Worm (Caenorhabditis elegans) whole organism, L2 larva: Measurements from ENCODE around the gene npr-38.

Experiments
- C34F6.9 ChIP-seq: fragments of 150-350 bp; optimal IDR thresholded peaks from 2 replicates; lab custom pipeline; 2014; ENCODE audit warnings: missing biosample characterization, missing genetic modification characterization
- F13H6.1 ChIP-seq: sonication (generic microtip); optimal IDR thresholded peaks from 2 replicates; lab custom pipeline; 2016; ENCODE audit warnings: missing genetic modification characterization, missing compliant biosample characterization
- alr-1 ChIP-seq: fragments of 150-350 bp; optimal IDR thresholded peaks from 2 replicates; lab custom pipeline; 2014; ENCODE audit warnings: missing biosample characterization, missing genetic modification characterization
- aly-2 ChIP-seq: fragments of 150-350 bp; optimal IDR thresholded peaks from 2 replicates; lab custom pipeline; 2014; ENCODE audit warnings: missing biosample characterization, missing genetic modification characterization
- blmp-1 ChIP-seq: sonication (generic microtip); optimal IDR thresholded peaks from 2 replicates; lab custom pipeline; 2017; ENCODE audit warnings: missing genetic modification characterization, mild to moderate bottlenecking, missing compliant biosample characterization, antibody characterized with exemption, moderate library complexity; ENCODE audit not compliant: insufficient read depth
- ceh-82 ChIP-seq: fragments of 150-350 bp; optimal IDR thresholded peaks from 2 replicates; lab custom pipeline; 2014; ENCODE audit warnings: missing biosample characterization, missing genetic modification characterization
- crh-2 ChIP-seq: sonication (generic microtip); optimal IDR thresholded peaks from 2 replicates; lab custom pipeline; 2017; ENCODE audit warnings: missing biosample characterization, missing genetic modification characterization
- dmd-4 ChIP-seq: sonication (generic microtip); optimal IDR thresholded peaks from 2 replicates; lab custom pipeline; 2017; ENCODE audit warnings: missing biosample characterization, missing genetic modification characterization
- egl-27 ChIP-seq: sonication (generic microtip); optimal IDR thresholded peaks from 3 replicates; lab custom pipeline; 2017; ENCODE audit warnings: missing biosample characterization, missing genetic modification reagents, missing genetic modification characterization
- elt-1 ChIP-seq: fragments of 150-350 bp; optimal IDR thresholded peaks from 2 replicates; lab custom pipeline; 2014; ENCODE audit warnings: missing biosample characterization, missing genetic modification characterization
- elt-3 ChIP-seq: sonication (generic microtip); optimal IDR thresholded peaks from 2 replicates; lab custom pipeline; 2017; ENCODE audit warnings: missing biosample characterization, missing genetic modification characterization
- fos-1 ChIP-seq: fragments of 150-350 bp; optimal IDR thresholded peaks from 2 replicates; lab custom pipeline; 2014; ENCODE audit warnings: missing biosample characterization, missing genetic modification characterization
- gmeb-1 ChIP-seq: fragments of 150-350 bp; optimal IDR thresholded peaks from 2 replicates; lab custom pipeline; 2014; ENCODE audit warnings: missing biosample characterization, missing genetic modification characterization
- lin-11 ChIP-seq: fragments of 150-350 bp; sonication (generic microtip); optimal IDR thresholded peaks from 2 replicates; lab custom pipeline; 2014; ENCODE audit warnings: missing biosample characterization, missing genetic modification characterization, inconsistent platforms, mixed read lengths
- lin-13 ChIP-seq: fragments of 150-350 bp; optimal IDR thresholded peaks from 2 replicates; lab custom pipeline; 2014; ENCODE audit warnings: missing biosample characterization, missing genetic modification reagents, missing genetic modification characterization
- lin-39 ChIP-seq: fragments of 150-350 bp; optimal IDR thresholded peaks from 2 replicates; lab custom pipeline; 2014; ENCODE audit warnings: missing biosample characterization, missing genetic modification reagents, missing genetic modification characterization
- lsy-2 ChIP-seq, 2 experiments: fragments of 150-350 bp in 1 of 2; sonication (generic microtip) in 1 of 2; optimal IDR thresholded peaks; 2 replicates each; lab custom pipeline; 2014 to 2017; ENCODE audit warnings: missing biosample characterization in 2 of 2, missing genetic modification characterization in 2 of 2
- mab-5 ChIP-seq: fragments of 150-350 bp; optimal IDR thresholded peaks from 2 replicates; lab custom pipeline; 2014; ENCODE audit warnings: missing biosample characterization, missing genetic modification characterization
- mbf-1 ChIP-seq: sonication (generic microtip); optimal IDR thresholded peaks from 2 replicates; lab custom pipeline; 2017; ENCODE audit warnings: missing biosample characterization, missing genetic modification characterization
- mdl-1 ChIP-seq, 2 experiments: fragments of 150-350 bp in 1 of 2; sonication (generic microtip) in 1 of 2; optimal IDR thresholded peaks; 2 replicates each; lab custom pipeline; 2017; ENCODE audit warnings: missing biosample characterization in 2 of 2, missing genetic modification characterization in 2 of 2
- nhr-11 ChIP-seq: fragments of 150-350 bp; optimal IDR thresholded peaks from 2 replicates; lab custom pipeline; 2014; ENCODE audit warnings: missing biosample characterization, missing genetic modification characterization
- nhr-12 ChIP-seq: fragments of 150-350 bp; optimal IDR thresholded peaks from 2 replicates; lab custom pipeline; 2014; ENCODE audit warnings: missing biosample characterization, missing genetic modification characterization
- nhr-129 ChIP-seq: fragments of 150-350 bp; optimal IDR thresholded peaks from 2 replicates; lab custom pipeline; 2014; ENCODE audit warnings: missing biosample characterization, missing genetic modification characterization
- nhr-21 ChIP-seq: fragments of 150-350 bp; optimal IDR thresholded peaks from 2 replicates; lab custom pipeline; 2014; ENCODE audit warnings: missing biosample characterization, missing genetic modification characterization
- nhr-23 ChIP-seq: fragments of 150-350 bp; optimal IDR thresholded peaks from 2 replicates; lab custom pipeline; 2014; ENCODE audit warnings: missing biosample characterization, missing genetic modification reagents, missing genetic modification characterization
- nhr-237 ChIP-seq: fragments of 150-350 bp; optimal IDR thresholded peaks from 2 replicates; lab custom pipeline; 2014; ENCODE audit warnings: missing biosample characterization, missing genetic modification characterization
- nhr-25 ChIP-seq: fragments of 150-350 bp; sonication (generic microtip); optimal IDR thresholded peaks from 3 replicates; lab custom pipeline; 2014; ENCODE audit warnings: missing biosample characterization, missing genetic modification characterization
- nhr-6 ChIP-seq: fragments of 150-350 bp; optimal IDR thresholded peaks from 2 replicates; lab custom pipeline; 2014; ENCODE audit warnings: missing biosample characterization, missing genetic modification characterization
- nhr-77 ChIP-seq: fragments of 150-350 bp; optimal IDR thresholded peaks from 2 replicates; lab custom pipeline; 2014; ENCODE audit warnings: missing biosample characterization, missing genetic modification characterization
- peb-1 ChIP-seq: fragments of 150-350 bp; optimal IDR thresholded peaks from 2 replicates; lab custom pipeline; 2014; ENCODE audit warnings: missing biosample characterization, missing genetic modification characterization
- sem-4 ChIP-seq: fragments of 150-350 bp; optimal IDR thresholded peaks from 2 replicates; lab custom pipeline; 2014; ENCODE audit warnings: missing biosample characterization, missing genetic modification reagents, missing genetic modification characterization
- skn-1 ChIP-seq: sonication (generic microtip); optimal IDR thresholded peaks from 2 replicates; lab custom pipeline; 2017; ENCODE audit warnings: missing biosample characterization, missing genetic modification characterization
- sma-3 ChIP-seq: sonication (generic microtip); optimal IDR thresholded peaks from 2 replicates; lab custom pipeline; 2016; ENCODE audit warnings: missing genetic modification reagents, missing genetic modification characterization, missing compliant biosample characterization
- sma-9 ChIP-seq, 2 experiments: fragments of 150-350 bp in 1 of 2; sonication (generic microtip) in 1 of 2; optimal IDR thresholded peaks; 2 replicates each; lab custom pipeline; 2014 to 2016; ENCODE audit warnings: missing genetic modification characterization in 2 of 2, mild to moderate bottlenecking in 1 of 2, missing biosample characterization in 1 of 2, missing compliant biosample characterization in 1 of 2, missing genetic modification reagents in 1 of 2, moderate library complexity in 1 of 2
- snpc-4 ChIP-seq: fragments of 150-350 bp; optimal IDR thresholded peaks from 2 replicates; lab custom pipeline; 2014; ENCODE audit warnings: missing biosample characterization, missing genetic modification characterization
- unc-55 ChIP-seq: fragments of 150-350 bp; sonication (generic microtip); optimal IDR thresholded peaks from 3 replicates; lab custom pipeline; 2014; ENCODE audit warnings: missing biosample characterization, missing genetic modification reagents, missing genetic modification characterization
- unc-62 ChIP-seq: fragments of 150-350 bp; optimal IDR thresholded peaks from 2 replicates; lab custom pipeline; 2014; ENCODE audit warnings: missing biosample characterization, missing genetic modification reagents, missing genetic modification characterization
- ztf-1 ChIP-seq: fragments of 200-800 bp; sonication (Bioruptor generic); conservative IDR thresholded peaks from 2 replicates; pipeline ENCODE4 v1.3.6; 2022; ENCODE audit warnings: missing genetic modification characterization, missing compliant biosample characterization
- ztf-4 ChIP-seq: fragments of 150-350 bp; optimal IDR thresholded peaks from 2 replicates; lab custom pipeline; 2014; ENCODE audit warnings: missing biosample characterization, missing genetic modification characterization

Gene npr-38

ce11 chrX:6334602-6335001, 23.1 kb downstream of the npr-38 start:
- TF ChIP-seq ztf-1 (GFP tag; lab: Robert Waterston, UW), result 0 out of 2 replicates have a peak, but pooled peaks have one; percentile 76
- no peak for TF ChIP-seq elt-3 (tag; lab: Kevin White, UChicago)
- TF ChIP-seq, all 48 proteins: peak for 1

DNA sequence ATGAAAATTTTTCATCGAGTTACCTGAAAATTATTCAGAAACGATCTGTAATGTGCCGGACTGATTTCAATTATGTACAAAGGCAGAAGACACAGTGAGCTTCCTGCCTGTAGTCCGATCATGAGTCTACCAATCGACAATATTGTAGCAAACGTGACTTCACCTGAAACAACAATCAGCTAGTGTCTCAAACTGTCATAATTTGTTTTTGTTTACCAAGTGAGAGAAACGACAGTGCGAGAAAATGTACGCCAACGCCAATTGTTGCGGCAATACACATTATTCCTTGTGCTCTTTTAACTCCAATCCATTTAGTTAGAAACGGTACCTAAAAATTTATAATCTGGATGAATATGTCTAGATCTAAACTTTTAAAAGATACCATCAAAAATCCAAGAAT, 25.8 kb downstream of the npr-38 start:
- TF ChIP-seq skn-1 (no peak), lin-39 (tag; lab: Kevin White, UChicago) (no peak), mbf-1 (tag; lab: Kevin White, UChicago) (no peak), unc-55 (GFP tag; lab: Kevin White, UChicago) (no peak), F13H6.1 (tag; lab: Kevin White, UChicago) (no peak), mab-5 (tag; lab: Kevin White, UChicago) (no peak), nhr-12 (tag; lab: Kevin White, UChicago) (no peak), egl-27 (tag; lab: Kevin White, UChicago) (no peak), elt-1 (no peak), ztf-4 (tag; lab: Kevin White, UChicago) (no peak), unc-62 (no peak), lin-13 (GFP tag; lab: Kevin White, UChicago) (no peak), lsy-2 (tag; optimal IDR thresholded peaks at IDR 0.05; lab: Kevin White, UChicago) (no peak), C34F6.9 (tag; lab: Kevin White, UChicago) (no peak), blmp-1 (tag; lab: Kevin White, UChicago) (no peak), sem-4 (tag; lab: Kevin White, UChicago) (no peak), alr-1 (tag; lab: Kevin White, UChicago) (no peak), nhr-237 (no peak), nhr-23 (no peak)

DNA sequence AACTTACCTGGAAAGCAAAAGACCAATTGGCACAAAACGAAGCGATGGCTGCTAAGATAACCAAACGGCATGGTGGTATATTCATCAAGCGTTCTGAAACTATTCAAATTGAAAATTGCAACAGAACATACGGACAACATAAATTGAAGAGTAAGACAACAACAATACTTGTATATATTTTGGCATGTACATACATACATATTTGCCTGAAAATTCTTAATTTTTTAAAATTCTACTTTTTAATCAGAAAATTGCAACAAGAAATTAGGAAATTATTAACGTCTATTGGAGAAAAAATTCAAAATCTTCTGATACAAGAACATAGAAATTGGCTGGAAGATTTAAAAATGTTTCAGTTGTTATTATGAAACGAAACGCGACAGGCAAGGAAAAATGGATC, 26.5 kb downstream of the npr-38 start, which contains the start of gene C03B1.13:
Gene C03B1.13, minus strand, starts transcription at position 101 of the 400 bp plus-strand sequence.
- TF ChIP-seq peb-1 (no peak), egl-27 (tag; lab: Kevin White, UChicago) (no peak), nhr-6 (tag; lab: Kevin White, UChicago) (no peak)
- TF ChIP-seq, all 48 proteins: peak for 0

ce11 chrX:6338446-6338845, 27.0 kb downstream of the npr-38 start:
- TF ChIP-seq mdl-1 (tag; optimal IDR thresholded peaks at IDR 0.05; lab: Kevin White, UChicago) (no peak), sma-3 (peak; percentile 15), lsy-2 (tag; optimal IDR thresholded peaks at IDR 0.05; lab: Kevin White, UChicago) (no peak), nhr-129 (tag; lab: Kevin White, UChicago) (no peak), gmeb-1 (peak; percentile 22), fos-1 (peak; percentile 90), ceh-82 (tag; lab: Kevin White, UChicago) (no peak), crh-2 (tag; lab: Kevin White, UChicago) (peak; percentile 54), sma-9 (GFP tag; optimal IDR thresholded peaks at IDR 0.05; lab: Kevin White, UChicago) (peak; percentile 65), sma-9 (tag; optimal IDR thresholded peaks at IDR 0.05; lab: Kevin White, UChicago) (no peak), F13H6.1 (tag; lab: Kevin White, UChicago) (no peak), lin-11 (tag; lab: Kevin White, UChicago) (no peak), nhr-12 (tag; lab: Kevin White, UChicago) (no peak), egl-27 (tag; lab: Kevin White, UChicago) (peak; percentile 24)
- TF ChIP-seq, all 48 proteins: peak for 6

- no peak for TF ChIP-seq nhr-21 (tag; lab: Kevin White, UChicago)
- no peak for TF ChIP-seq blmp-1 (tag; lab: Kevin White, UChicago)
- TF ChIP-seq nhr-11, result no peak
- TF ChIP-seq lin-39 (tag; lab: Kevin White, UChicago), result no peak
- no peak for TF ChIP-seq crh-2 (tag; lab: Kevin White, UChicago)
- no peak for TF ChIP-seq snpc-4 (tag; lab: Kevin White, UChicago)
- no peak for TF ChIP-seq lsy-2 (tag; optimal IDR thresholded peaks at IDR 0.05; lab: Kevin White, UChicago)
- TF ChIP-seq nhr-25 (tag; lab: Kevin White, UChicago), result no peak
- TF ChIP-seq F13H6.1 (tag; lab: Kevin White, UChicago), result no peak
- TF ChIP-seq elt-1, result no peak
- no peak for TF ChIP-seq dmd-4 (tag; lab: Kevin White, UChicago)
- no peak for TF ChIP-seq alr-1 (tag; lab: Kevin White, UChicago)
- TF ChIP-seq nhr-6 (tag; lab: Kevin White, UChicago), result no peak
- TF ChIP-seq nhr-77 (tag; lab: Kevin White, UChicago), result no peak
- no peak for TF ChIP-seq aly-2 (tag; lab: Kevin White, UChicago)
- no peak for TF ChIP-seq skn-1
Measured at ce11 chrX:6341513-6341912, 30.0 kb downstream of the npr-38 start, which contains the start of gene C03B1.7. TSS of gene C03B1.7 (plus strand) at chrX:6341813.
